Fruit fly (Drosophila melanogaster) whole organism, embryonic: ENCODE measurements around the gene TFAM.

Experiments used
- Blimp-1 ChIP-seq: fragments of 200-800 bp; sonication (Bioruptor generic); optimal IDR thresholded peaks from 3 replicates; lab custom pipeline; 2018; ENCODE audit warnings: missing biosample characterization, missing genetic modification characterization, mild to moderate bottlenecking, moderate library complexity, missing genetic modification reagents
- CG10543 ChIP-seq: fragments of 200-800 bp; sonication (Bioruptor generic); optimal IDR thresholded peaks from 3 replicates; lab custom pipeline; 2017; ENCODE audit warnings: missing biosample characterization, mild to moderate bottlenecking, missing genetic modification characterization, moderate library complexity
- CG11085 ChIP-seq: fragments of 200-800 bp; sonication (Bioruptor generic); IDR thresholded peaks from 2 replicates; pipeline ENCODE4 v1.3.6; 2022; ENCODE audit warnings: missing biosample characterization, missing genetic modification characterization
- CG11398 ChIP-seq: fragments of 200-800 bp; sonication (Bioruptor generic); optimal IDR thresholded peaks from 2 replicates; lab custom pipeline; 2016; ENCODE audit warnings: missing biosample characterization, missing genetic modification characterization
- CG11723 ChIP-seq: fragments of 200-800 bp; sonication (Bioruptor generic); optimal IDR thresholded peaks from 2 replicates; lab custom pipeline; 2017; ENCODE audit warnings: missing biosample characterization, mild to moderate bottlenecking, missing genetic modification characterization
- CG12155 ChIP-seq: fragments of 200-800 bp; sonication (Bioruptor generic); optimal IDR thresholded peaks from 3 replicates; lab custom pipeline; 2016; ENCODE audit warnings: missing biosample characterization, missing genetic modification characterization
- CG12942 ChIP-seq: fragments of 200-800 bp; sonication (Bioruptor generic); optimal IDR thresholded peaks from 3 replicates; lab custom pipeline; 2016; ENCODE audit warnings: missing biosample characterization, missing genetic modification characterization
- CG14014 ChIP-seq: fragments of 200-800 bp; sonication (Bioruptor generic); IDR thresholded peaks from 2 replicates; pipeline ENCODE4 v1.3.6; 2022; ENCODE audit warnings: missing biosample characterization, missing genetic modification characterization
- CG2116 ChIP-seq: fragments of 200-800 bp; sonication (Bioruptor generic); optimal IDR thresholded peaks from 3 replicates; lab custom pipeline; 2018; ENCODE audit warnings: missing biosample characterization, mild to moderate bottlenecking, missing genetic modification characterization
- CG32772 ChIP-seq: fragments of 200-800 bp; sonication (Bioruptor generic); IDR thresholded peaks from 2 replicates; pipeline ENCODE4 v1.3.6; 2022; ENCODE audit warnings: missing biosample characterization, missing genetic modification characterization
- CG4360 ChIP-seq: fragments of 200-800 bp; sonication (Bioruptor generic); IDR thresholded peaks from 2 replicates; pipeline ENCODE4 v1.3.6; 2022; ENCODE audit warnings: missing biosample characterization, missing genetic modification characterization
- CG6254 ChIP-seq: fragments of 200-800 bp; sonication (Bioruptor generic); optimal IDR thresholded peaks from 3 replicates; lab custom pipeline; 2017; ENCODE audit warnings: mild to moderate bottlenecking, missing biosample characterization, missing genetic modification reagents, missing genetic modification characterization
- CG6791 ChIP-seq: fragments of 200-800 bp; sonication (Bioruptor generic); IDR thresholded peaks from 3 replicates; pipeline ENCODE4 v1.3.6; 2022; ENCODE audit warnings: missing biosample characterization, missing genetic modification characterization; ENCODE audit not compliant: partially characterized antibody
- CG8944 ChIP-seq: fragments of 200-800 bp; sonication (Bioruptor generic); optimal IDR thresholded peaks from 3 replicates; lab custom pipeline; 2016; ENCODE audit warnings: missing biosample characterization, missing genetic modification characterization
- Camta ChIP-seq: fragments of 200-800 bp; sonication (Bioruptor generic); optimal IDR thresholded peaks from 2 replicates; lab custom pipeline; 2016; ENCODE audit warnings: missing biosample characterization, missing genetic modification characterization
- D ChIP-seq, 2 experiments: fragments of 200-800 bp in 1 of 2; fragments of >200 bp in 1 of 2; sonication (Bioruptor generic) in 1 of 2; optimal IDR thresholded peaks; 2 replicates in 1 of 2; 3 replicates in 1 of 2; lab custom pipeline; 2017; ENCODE audit warnings: mild to moderate bottlenecking in 1 of 2, missing biosample characterization in 1 of 2, missing genetic modification characterization in 1 of 2, missing genetic modification reagents in 1 of 2
- Dad ChIP-seq: fragments of 200-800 bp; sonication (Bioruptor generic); optimal IDR thresholded peaks from 3 replicates; lab custom pipeline; 2016; ENCODE audit warnings: missing biosample characterization, missing genetic modification characterization
- Dek ChIP-seq: fragments of 200-800 bp; sonication (Bioruptor generic); optimal IDR thresholded peaks from 3 replicates; lab custom pipeline; 2019; ENCODE audit warnings: missing biosample characterization, mild to moderate bottlenecking, missing genetic modification characterization, moderate library complexity
- Dip2 ChIP-seq: fragments of 200-800 bp; sonication (Bioruptor generic); IDR thresholded peaks from 2 replicates; pipeline ENCODE4 v1.3.6; 2022; ENCODE audit warnings: missing biosample characterization, missing genetic modification characterization
- Hmx ChIP-seq: fragments of 200-800 bp; sonication (Bioruptor generic); optimal IDR thresholded peaks from 2 replicates; lab custom pipeline; 2016; ENCODE audit warnings: missing biosample characterization, missing genetic modification characterization
- Hr51 ChIP-seq, 2 experiments: fragments of 200-800 bp; sonication (Bioruptor generic); optimal IDR thresholded peaks; 2 replicates in 1 of 2; 3 replicates in 1 of 2; lab custom pipeline; 2016 to 2018; ENCODE audit warnings: missing biosample characterization in 2 of 2, missing genetic modification characterization in 2 of 2, mild to moderate bottlenecking in 1 of 2, moderate library complexity in 1 of 2
- Lim3 ChIP-seq: fragments of 200-800 bp; sonication (Bioruptor generic); IDR thresholded peaks from 2 replicates; pipeline ENCODE4 v1.3.6; 2022; ENCODE audit warnings: missing biosample characterization, missing genetic modification characterization
- Nf-YA ChIP-seq: fragments of 200-800 bp; sonication (Bioruptor generic); IDR thresholded peaks from 2 replicates; pipeline ENCODE4 v1.3.6; 2022; ENCODE audit warnings: missing biosample characterization, missing genetic modification characterization
- NfI ChIP-seq: fragments of 200-800 bp; sonication (Bioruptor generic); optimal IDR thresholded peaks from 3 replicates; lab custom pipeline; 2018; ENCODE audit warnings: missing biosample characterization, mild to moderate bottlenecking, missing genetic modification characterization, moderate library complexity
- PHDP ChIP-seq: fragments of 200-800 bp; sonication (Bioruptor generic); optimal IDR thresholded peaks from 3 replicates; lab custom pipeline; 2018; ENCODE audit warnings: missing biosample characterization, mild to moderate bottlenecking, missing genetic modification characterization, moderate library complexity
- bab2 ChIP-seq: fragments of 200-800 bp; sonication (Bioruptor generic); optimal IDR thresholded peaks from 2 replicates; lab custom pipeline; 2016; ENCODE audit warnings: missing biosample characterization, missing genetic modification characterization
- caup ChIP-seq: fragments of 200-800 bp; sonication (Bioruptor generic); optimal IDR thresholded peaks from 3 replicates; lab custom pipeline; 2017; ENCODE audit warnings: missing biosample characterization, mild to moderate bottlenecking, missing genetic modification characterization, moderate library complexity; ENCODE audit not compliant: severe bottlenecking
- cg ChIP-seq: fragments of 200-800 bp; sonication (Bioruptor generic); optimal IDR thresholded peaks from 3 replicates; lab custom pipeline; 2019; ENCODE audit warnings: missing biosample characterization, mild to moderate bottlenecking, missing genetic modification characterization, moderate library complexity
- eve ChIP-seq, 2 experiments: fragments of >200 bp; optimal IDR thresholded peaks; 2 replicates each; lab custom pipeline; 2017; ENCODE audit warnings: missing biosample characterization in 2 of 2, missing genetic modification characterization in 2 of 2
- fd3F ChIP-seq: fragments of 200-800 bp; sonication (Bioruptor generic); optimal IDR thresholded peaks from 2 replicates; lab custom pipeline; 2018; ENCODE audit warnings: missing biosample characterization, mild to moderate bottlenecking, missing genetic modification characterization, moderate library complexity
- grau ChIP-seq: fragments of 200-800 bp; optimal IDR thresholded peaks from 3 replicates; lab custom pipeline; 2019; ENCODE audit warnings: missing biosample characterization, mild to moderate bottlenecking, missing genetic modification characterization, moderate library complexity
- ham ChIP-seq: fragments of 200-800 bp; sonication (Bioruptor generic); IDR thresholded peaks from 2 replicates; pipeline ENCODE4 v1.3.6; 2022; ENCODE audit warnings: missing biosample characterization, missing genetic modification characterization
- ind ChIP-seq: fragments of 200-800 bp; sonication (Bioruptor generic); optimal IDR thresholded peaks from 3 replicates; lab custom pipeline; 2016; ENCODE audit warnings: missing biosample characterization, missing genetic modification characterization
- maf-S ChIP-seq: fragments of 200-800 bp; sonication (Bioruptor generic); optimal IDR thresholded peaks from 2 replicates; lab custom pipeline; 2016; ENCODE audit warnings: missing biosample characterization, missing genetic modification characterization
- pan ChIP-seq, 4 experiments: fragments of >200 bp in 3 of 4; fragments of 200-800 bp in 1 of 4; sonication (Bioruptor generic) in 1 of 4; optimal IDR thresholded peaks in 3 of 4; IDR thresholded peaks in 1 of 4; 2 replicates each; pipeline versions ENCODE4 v1.3.6 to Lab custom; 2017 to 2022; ENCODE audit warnings: missing biosample characterization in 2 of 4, missing genetic modification characterization in 2 of 4, mixed read lengths in 1 of 4
- pho ChIP-seq: fragments of 200-800 bp; sonication (Bioruptor generic); optimal IDR thresholded peaks from 2 replicates; lab custom pipeline; 2016; ENCODE audit warnings: missing biosample characterization, missing genetic modification characterization
- phol ChIP-seq: fragments of 200-800 bp; sonication (Bioruptor generic); optimal IDR thresholded peaks from 3 replicates; lab custom pipeline; 2018; ENCODE audit warnings: missing biosample characterization, mild to moderate bottlenecking, missing genetic modification characterization, moderate library complexity
- pnt ChIP-seq: fragments of 200-800 bp; sonication (Bioruptor generic); optimal IDR thresholded peaks from 3 replicates; lab custom pipeline; 2016; ENCODE audit warnings: missing biosample characterization, missing genetic modification characterization
- schlank ChIP-seq: fragments of 200-800 bp; sonication (Bioruptor generic); optimal IDR thresholded peaks from 2 replicates; lab custom pipeline; 2018; ENCODE audit warnings: missing biosample characterization, mild to moderate bottlenecking, missing genetic modification characterization
- tna ChIP-seq: fragments of 200-800 bp; sonication (Bioruptor generic); IDR thresholded peaks from 2 replicates; pipeline ENCODE4 v1.3.6; 2022; ENCODE audit warnings: missing biosample characterization, missing genetic modification characterization; ENCODE audit not compliant: partially characterized antibody
- twi ChIP-seq: fragments of 200-800 bp; optimal IDR thresholded peaks from 2 replicates; lab custom pipeline; 2019; ENCODE audit warnings: missing biosample characterization, mild to moderate bottlenecking, missing genetic modification characterization, moderate library complexity
- unpg ChIP-seq: fragments of 200-800 bp; sonication (Bioruptor generic); optimal IDR thresholded peaks from 3 replicates; lab custom pipeline; 2018; ENCODE audit warnings: missing biosample characterization, mild to moderate bottlenecking, missing genetic modification characterization, moderate library complexity
- usp ChIP-seq: fragments of >200 bp; optimal IDR thresholded peaks from 2 replicates; lab custom pipeline; 2017; ENCODE audit warnings: missing biosample characterization, missing genetic modification characterization
- vnd ChIP-seq: fragments of 200-800 bp; sonication (Bioruptor generic); IDR thresholded peaks from 3 replicates; pipeline ENCODE4 v1.3.6; 2022; ENCODE audit warnings: missing biosample characterization, missing genetic modification characterization; ENCODE audit not compliant: partially characterized antibody
- wdn ChIP-seq: fragments of 200-800 bp; sonication (Bioruptor generic); IDR thresholded peaks from 2 replicates; pipeline ENCODE4 v1.3.6; 2022; ENCODE audit warnings: missing biosample characterization, missing genetic modification characterization
- wor ChIP-seq: fragments of 200-800 bp; sonication (Bioruptor generic); IDR thresholded peaks from 2 replicates; pipeline ENCODE4 v1.3.6; 2022; ENCODE audit warnings: missing biosample characterization, missing genetic modification characterization
- zfh2 ChIP-seq: fragments of 200-800 bp; sonication (Bioruptor generic); optimal IDR thresholded peaks from 2 replicates; lab custom pipeline; 2016; ENCODE audit warnings: missing biosample characterization, missing genetic modification characterization

The TFAM gene

dm6 chr3R:20592517-20593462, 16.0 kb upstream of the TFAM start, which contains the start of the genes Pus1 and bon (continued):
- TF ChIP-seq pho (peak; percentile 31), CG11398 (GFP tag; lab: Kevin White, UChicago) (no peak), phol (tag; lab: Kevin White, UChicago) (peak; percentile 99), CG6254 (no peak), vnd (GFP tag; lab: Robert Waterston, UW) (no peak), Lim3 (GFP tag; lab: Robert Waterston, UW) (no peak), unpg (GFP tag; lab: Kevin White, UChicago) (no peak), CG8944 (GFP tag; lab: Kevin White, UChicago) (no peak), tna (peak; percentile 46; the same call in 1 of the 2 replicates), Dad (GFP tag; lab: Kevin White, UChicago) (no peak), Hmx (GFP tag; lab: Kevin White, UChicago) (no peak), usp (GFP tag; lab: Kevin White, UChicago) (no peak), CG6791 (GFP tag; lab: Robert Waterston, UW) (no peak), NfI (GFP tag; lab: Kevin White, UChicago) (peak; percentile 12), pnt (GFP tag; lab: Kevin White, UChicago) (no peak), CG11723 (GFP tag; lab: Kevin White, UChicago) (no peak), grau (tag; lab: Kevin White, UChicago) (no peak), wdn (GFP tag; lab: Robert Waterston, UW) (no peak), Dek (tag; lab: Kevin White, UChicago) (no peak), zfh2 (GFP tag; lab: Kevin White, UChicago) (peak; percentile 17), eve (GFP tag; optimal IDR thresholded peaks at IDR 0.05; lab: Kevin White, UChicago) (no peak), PHDP (tag; lab: Kevin White, UChicago) (no peak), cg (peak; percentile 86), CG12155 (GFP tag; lab: Kevin White, UChicago) (peak; percentile 52), wor (GFP tag; lab: Robert Waterston, UW) (no peak), fd3F (GFP tag; lab: Kevin White, UChicago) (no peak), Nf-YA (GFP tag; lab: Robert Waterston, UW) (0 out of 2 replicates have a peak, but pooled peaks have one; percentile 8), CG2116 (GFP tag; lab: Kevin White, UChicago) (no peak), Camta (no peak), CG14014 (no peak), Hr51 (GFP tag; optimal IDR thresholded peaks at IDR 0.05; lab: Kevin White, UChicago) (no peak), CG11085 (GFP tag; lab: Robert Waterston, UW) (no peak), Blimp-1 (GFP tag; lab: Kevin White, UChicago) (peak; percentile 51), CG32772 (GFP tag; lab: Robert Waterston, UW) (no peak), ind (GFP tag; lab: Kevin White, UChicago) (peak; percentile 26), pan (optimal IDR thresholded peaks at IDR 0.05; lab: Kevin White, UChicago) (no peak), pan (GFP tag; optimal IDR thresholded peaks at IDR 0.05 in 1 of 2, IDR thresholded peaks at IDR 0.05 in 1 of 2) (peak in 1 of 2 experiments; percentile 5), bab2 (GFP tag; lab: Kevin White, UChicago) (peak; percentile 22), schlank (no peak), CG4360 (GFP tag; lab: Robert Waterston, UW) (no peak), ham (GFP tag; lab: Robert Waterston, UW) (no peak), CG10543 (GFP tag; lab: Kevin White, UChicago) (no peak), CG12942 (GFP tag; lab: Kevin White, UChicago) (no peak), Dip2 (no peak), twi (tag; lab: Kevin White, UChicago) (no peak), maf-S (GFP tag; lab: Kevin White, UChicago) (no peak), caup (no peak), D (optimal IDR thresholded peaks at IDR 0.05; lab: Kevin White, UChicago) (no peak), D (GFP tag; optimal IDR thresholded peaks at IDR 0.05; lab: Kevin White, UChicago) (no peak)
